Worm (Caenorhabditis elegans): Measurements from ENCODE around the gene T20D3.5.

The T20D3.5 gene

ce11 chrIV:9376550-9376949 is 39.7 kb downstream of the T20D3.5 start:
- TF ChIP-seq ama-1 (optimal IDR thresholded peaks at IDR 0.05): no peak
- no peak for TF ChIP-seq fkh-6 (tag; optimal IDR thresholded peaks at IDR 0.05)
- no peak for TF ChIP-seq tbx-2 (tag; optimal IDR thresholded peaks at IDR 0.05)
- no peak for TF ChIP-seq hlh-8 (tag; optimal IDR thresholded peaks at IDR 0.05)
- no peak for TF ChIP-seq elt-2 (tag; optimal IDR thresholded peaks at IDR 0.05)
- no peak for TF ChIP-seq hlh-13 (GFP tag; optimal IDR thresholded peaks at IDR 0.05)
- TF ChIP-seq unc-3 (GFP tag; conservative IDR thresholded peaks at IDR 0.05): no peak
- TF ChIP-seq unc-3 (tag; optimal IDR thresholded peaks at IDR 0.05): no peak
- TF ChIP-seq C38D4.7 (GFP tag; optimal IDR thresholded peaks at IDR 0.05): no peak

- no peak for TF ChIP-seq F13H6.1 (tag; optimal IDR thresholded peaks at IDR 0.05)
- no peak for TF ChIP-seq ztf-16 (tag; optimal IDR thresholded peaks at IDR 0.05)
- TF ChIP-seq dve-1 (tag; optimal IDR thresholded peaks at IDR 0.05): no peak
- TF ChIP-seq elt-2 (tag; optimal IDR thresholded peaks at IDR 0.05): no peak
- TF ChIP-seq ceh-19 (GFP tag; optimal IDR thresholded peaks at IDR 0.05): no peak
- no peak for TF ChIP-seq K09A11.1 (tag; optimal IDR thresholded peaks at IDR 0.05; ENCODE audit: insufficient read depth)
- TF ChIP-seq ceh-24 (tag; optimal IDR thresholded peaks at IDR 0.05): no peak
- no peak for TF ChIP-seq mec-3 (tag; optimal IDR thresholded peaks at IDR 0.05; ENCODE audit: borderline replicate concordance)
- TF ChIP-seq K02D7.2 (tag; optimal IDR thresholded peaks at IDR 0.05): no peak
- TF ChIP-seq hlh-6 (tag; optimal IDR thresholded peaks at IDR 0.05): no peak
- TF ChIP-seq npax-4 (tag; optimal IDR thresholded peaks at IDR 0.05): no peak
These were observed 41.4 kb downstream of the T20D3.5 start, which contains the start of gene C10C5.4 for ce11 chrIV:9378272-9378671. TSS of gene C10C5.4 (plus strand) at chrIV:9378552.

DNA sequence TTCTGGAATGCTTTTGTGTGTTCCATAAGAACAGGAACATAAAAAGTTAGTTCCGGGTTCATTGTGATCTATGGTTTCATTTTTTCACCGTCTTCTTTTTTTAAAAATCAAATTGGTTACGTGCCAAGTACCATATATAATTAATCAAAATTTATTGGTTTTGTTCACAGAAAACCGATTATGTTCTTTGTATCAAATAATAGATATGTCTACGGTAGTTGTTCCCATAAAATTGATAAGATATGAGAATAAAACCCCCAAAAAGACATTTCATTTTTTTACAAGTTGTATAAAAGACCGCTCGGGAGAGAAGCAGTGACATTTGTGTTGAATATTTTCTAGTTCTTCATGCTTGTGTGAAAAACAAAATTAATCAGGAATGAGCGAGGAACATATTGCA is 44.3 kb downstream of the T20D3.5 start, which contains the start of gene C10C5.5:
TSS of gene C10C5.5 (plus strand) at position 301 of the 400 bp plus-strand sequence.
- TF ChIP-seq elt-2 (tag; optimal IDR thresholded peaks at IDR 0.05) (peak; percentile 23), ceh-34 (tag; optimal IDR thresholded peaks at IDR 0.05) (no peak)

DNA sequence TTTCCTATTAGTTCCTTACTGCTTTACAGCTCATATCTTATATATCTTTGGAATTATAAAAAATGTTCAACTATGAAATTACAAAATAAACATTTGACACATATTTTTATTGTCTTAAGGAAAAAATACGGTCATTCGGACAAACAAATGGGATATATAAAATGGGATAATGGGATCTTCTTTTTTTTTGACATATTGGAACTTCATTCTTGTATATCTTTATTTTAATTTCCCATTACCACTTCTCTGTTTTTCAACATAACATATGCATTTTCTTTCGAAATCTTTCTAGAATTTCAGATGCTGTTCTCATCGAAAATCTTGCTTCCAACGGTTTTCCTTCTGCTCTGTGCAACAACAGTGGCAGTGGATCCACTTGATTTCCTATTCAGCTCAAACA is 48.0 kb downstream of the T20D3.5 start, which contains the start of gene C10C5.7:
TSS of gene C10C5.7 (plus strand) at position 301 of the 400 bp plus-strand sequence.
- TF ChIP-seq gmeb-2 (tag; optimal IDR thresholded peaks at IDR 0.05) (no peak), ceh-34 (tag; optimal IDR thresholded peaks at IDR 0.05) (no peak), ceh-14 (tag; optimal IDR thresholded peaks at IDR 0.05) (no peak), ceh-30 (tag; optimal IDR thresholded peaks at IDR 0.05) (no peak), Y22D7AL.16 (tag; optimal IDR thresholded peaks at IDR 0.05) (no peak), zip-5 (tag; optimal IDR thresholded peaks at IDR 0.05) (no peak), unc-42 (tag; optimal IDR thresholded peaks at IDR 0.05) (no peak), ztf-16 (tag; optimal IDR thresholded peaks at IDR 0.05) (no peak), unc-55 (GFP tag; optimal IDR thresholded peaks at IDR 0.05) (no peak), lim-6 (tag; optimal IDR thresholded peaks at IDR 0.05) (no peak), ets-4 (tag; optimal IDR thresholded peaks at IDR 0.05) (no peak), nhr-232 (tag; optimal IDR thresholded peaks at IDR 0.05) (no peak), fkh-10 (GFP tag; optimal IDR thresholded peaks at IDR 0.05) (no peak), ceh-48 (tag; optimal IDR thresholded peaks at IDR 0.05) (no peak), pat-9 (tag; optimal IDR thresholded peaks at IDR 0.05) (no peak)

- TF ChIP-seq hlh-30 (tag; optimal IDR thresholded peaks at IDR 0.05; ENCODE audit: insufficient read depth) (peak; percentile 62), tbx-7 (tag; optimal IDR thresholded peaks at IDR 0.05) (no peak), nfya-1 (tag; optimal IDR thresholded peaks at IDR 0.05) (peak; percentile 13), zip-5 (tag; optimal IDR thresholded peaks at IDR 0.05) (no peak), pha-2 (tag; optimal IDR thresholded peaks at IDR 0.05) (no peak), pax-1 (tag; optimal IDR thresholded peaks at IDR 0.05) (no peak), unc-42 (tag; optimal IDR thresholded peaks at IDR 0.05) (peak; percentile 51), ets-4 (tag; optimal IDR thresholded peaks at IDR 0.05) (no peak), ref-2 (tag; optimal IDR thresholded peaks at IDR 0.05) (no peak)
These were observed 49.2 kb downstream of the T20D3.5 start, which contains the start of gene daf-15 for ce11 chrIV:9386038-9386437. TSS of gene daf-15 (plus strand) at chrIV:9386208.
